Worm (Caenorhabditis elegans) whole organism, L2 larva: ENCODE results near the gene F07F6.4.

Experiments used
- aly-2 ChIP-seq: fragments of 150-350 bp; optimal IDR thresholded peaks from 2 replicates; lab custom pipeline; 2014; ENCODE audit warnings: missing biosample characterization, missing genetic modification characterization
- ama-1 ChIP-seq: fragments of 150-350 bp; optimal IDR thresholded peaks from 2 replicates; lab custom pipeline; 2018; ENCODE audit warnings: inconsistent platforms
- dmd-4 ChIP-seq: sonication (generic microtip); optimal IDR thresholded peaks from 2 replicates; lab custom pipeline; 2017; ENCODE audit warnings: missing biosample characterization, missing genetic modification characterization
- mbf-1 ChIP-seq: sonication (generic microtip); optimal IDR thresholded peaks from 2 replicates; lab custom pipeline; 2017; ENCODE audit warnings: missing biosample characterization, missing genetic modification characterization
- snpc-4 ChIP-seq: fragments of 150-350 bp; optimal IDR thresholded peaks from 2 replicates; lab custom pipeline; 2014; ENCODE audit warnings: missing biosample characterization, missing genetic modification characterization

DNA sequence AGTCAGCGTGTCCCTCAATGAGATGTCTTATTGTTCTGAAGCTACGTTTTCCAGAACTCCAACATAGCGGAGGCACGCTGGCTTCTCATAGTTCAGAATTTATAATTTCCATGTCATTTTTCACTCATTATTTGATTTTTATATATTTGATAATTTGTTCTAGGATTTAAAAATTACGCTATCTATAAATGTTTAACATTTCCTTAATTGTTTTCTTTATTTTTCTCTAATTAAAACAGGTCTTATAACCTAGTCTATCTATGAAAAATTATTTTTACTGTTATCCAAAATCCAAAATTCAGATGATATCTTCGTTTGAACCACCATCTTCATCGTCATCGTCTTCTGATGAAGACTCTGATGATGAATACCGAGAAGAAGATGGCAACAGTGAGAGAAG lies 48.9 kb upstream of the F07F6.4 start, which contains the start of gene F56D1.1:
- TF ChIP-seq ama-1 (no peak), dmd-4 (tag; lab: Kevin White, UChicago) (no peak), aly-2 (tag; lab: Kevin White, UChicago) (no peak), mbf-1 (tag; lab: Kevin White, UChicago) (no peak), snpc-4 (tag; lab: Kevin White, UChicago) (no peak)
